Worm (Caenorhabditis elegans): ENCODE results near the gene lst-5.

lst-5 gene

DNA sequence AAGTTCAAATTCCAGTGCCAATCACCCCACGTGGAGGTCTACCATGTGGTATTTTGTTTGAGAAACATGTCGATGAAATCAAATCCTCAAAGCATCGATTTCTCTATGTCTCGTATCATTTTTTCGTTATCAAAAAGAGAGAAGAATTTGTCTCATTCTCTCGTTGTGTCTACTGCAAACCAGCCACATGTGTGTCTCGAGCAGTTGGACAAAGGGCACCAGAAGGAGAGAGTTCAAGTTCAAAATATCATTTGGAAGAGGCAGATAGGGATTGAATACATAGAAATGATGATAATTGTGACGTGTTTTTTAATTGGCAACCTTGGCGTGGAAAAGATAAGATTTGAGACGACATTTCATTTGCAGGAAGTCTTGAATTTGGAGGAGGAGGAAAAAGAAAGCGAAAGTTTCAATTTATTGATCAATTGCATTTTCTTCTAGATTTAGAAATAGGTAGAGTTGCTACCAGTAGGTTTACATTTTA is 36.6 kb downstream of the lst-5 start (continued):
- TF ChIP-seq unc-62 (GFP tag; optimal IDR thresholded peaks at IDR 0.05 in 1 of 2) = peak in 1 of 2 experiments; percentile 82
- TF ChIP-seq unc-62 (tag; optimal IDR thresholded peaks at IDR 0.05) = no peak
- TF ChIP-seq daf-19 (GFP tag; conservative IDR thresholded peaks at IDR 0.05) = no peak
- no peak for TF ChIP-seq T20F7.1 (GFP tag; optimal IDR thresholded peaks at IDR 0.05)
- no peak for TF ChIP-seq madf-5 (GFP tag; IDR thresholded peaks at IDR 0.05)
- no peak for TF ChIP-seq ZK337.2 (GFP tag; IDR thresholded peaks at IDR 0.05)
- TF ChIP-seq nhr-77 (tag; optimal IDR thresholded peaks at IDR 0.05) = peak; percentile 34
- no peak for TF ChIP-seq ZK546.5 (tag; optimal IDR thresholded peaks at IDR 0.05)
- no peak for TF ChIP-seq rbr-2 (tag; optimal IDR thresholded peaks at IDR 0.05)

DNA sequence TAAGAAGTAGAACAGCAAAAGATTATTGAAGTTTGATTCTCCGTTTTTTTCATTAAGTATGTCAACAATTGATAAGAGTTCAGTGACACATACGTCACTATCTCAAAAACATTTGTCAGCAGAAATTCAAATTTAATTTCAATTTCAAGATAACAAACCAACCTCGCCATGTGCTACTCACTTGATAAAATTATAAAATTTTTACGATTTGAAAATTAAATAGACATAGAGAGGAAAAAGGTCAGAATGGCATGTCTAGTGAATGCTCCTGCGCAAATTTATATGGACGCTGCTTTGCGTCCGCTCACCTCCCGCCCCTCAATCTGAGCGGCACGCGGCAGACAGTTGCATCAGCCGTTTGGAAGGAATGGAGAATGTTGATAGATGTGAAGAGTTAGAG is 37.5 kb downstream of the lst-5 start:
- peak; percentile 96 for TF ChIP-seq php-3 (GFP tag; IDR thresholded peaks at IDR 0.05)
- TF ChIP-seq unc-62 (GFP tag; optimal IDR thresholded peaks at IDR 0.05 in 1 of 2) = peak in 1 of 2 experiments; percentile 77
- no peak for TF ChIP-seq unc-62 (tag; optimal IDR thresholded peaks at IDR 0.05)
- no peak for TF ChIP-seq rbr-2 (tag; optimal IDR thresholded peaks at IDR 0.05)
- TF ChIP-seq mdt-29 (GFP tag; IDR thresholded peaks at IDR 0.05) = no peak
- TF ChIP-seq nhr-102 (tag; optimal IDR thresholded peaks at IDR 0.05) = peak; percentile 60
- no peak for TF ChIP-seq fos-1 (tag; optimal IDR thresholded peaks at IDR 0.05)
- peak; percentile 83 for TF ChIP-seq mxl-3 (GFP tag; optimal IDR thresholded peaks at IDR 0.05)
- no peak for TF ChIP-seq vab-7 (GFP tag; IDR thresholded peaks at IDR 0.05)
- TF ChIP-seq lin-1 (GFP tag; IDR thresholded peaks at IDR 0.05) = peak; percentile 70
- peak; percentile 28 for TF ChIP-seq nhr-28 (tag; optimal IDR thresholded peaks at IDR 0.05)
- peak in 1 of 2 experiments; percentile 71 for TF ChIP-seq daf-16 (GFP tag; optimal IDR thresholded peaks at IDR 0.05)
- peak; percentile 93 for TF ChIP-seq daf-16 (tag; optimal IDR thresholded peaks at IDR 0.05)
- TF ChIP-seq nhr-11 (tag; optimal IDR thresholded peaks at IDR 0.05) = peak; percentile 29
- TF ChIP-seq zfp-3 (GFP tag; conservative IDR thresholded peaks at IDR 0.05) = peak; percentile 77
- peak; percentile 42; the same call in 1 of the 2 replicates for TF ChIP-seq ceh-20 (GFP tag; IDR thresholded peaks at IDR 0.05)
- TF ChIP-seq nhr-76 (tag; optimal IDR thresholded peaks at IDR 0.05) = no peak
- peak; percentile 91 for TF ChIP-seq pqm-1 (tag; optimal IDR thresholded peaks at IDR 0.05)
- peak; percentile 58 for TF ChIP-seq pha-4 (GFP tag; IDR thresholded peaks at IDR 0.05)
- no peak for TF ChIP-seq pha-4 (tag; optimal IDR thresholded peaks at IDR 0.05)
- TF ChIP-seq tra-1 (GFP tag; IDR thresholded peaks at IDR 0.05) = peak; percentile 87
- TF ChIP-seq lin-29 (GFP tag; IDR thresholded peaks at IDR 0.05) = no peak
- peak; percentile 77 for TF ChIP-seq nhr-41 (GFP tag; IDR thresholded peaks at IDR 0.05)
- no peak for TF ChIP-seq zip-11 (GFP tag; IDR thresholded peaks at IDR 0.05)
- peak; percentile 98 for TF ChIP-seq dmd-6 (GFP tag; IDR thresholded peaks at IDR 0.05)
- peak; percentile 57 for TF ChIP-seq T20F7.1 (GFP tag; optimal IDR thresholded peaks at IDR 0.05)
- TF ChIP-seq zip-2 (tag; optimal IDR thresholded peaks at IDR 0.05) = peak; percentile 14
- TF ChIP-seq hlh-30 (tag; optimal IDR thresholded peaks at IDR 0.05; ENCODE audit: insufficient read depth) = peak; percentile 46
- TF ChIP-seq hlh-11 (tag; optimal IDR thresholded peaks at IDR 0.05) = peak; percentile 92
- TF ChIP-seq madf-9 (GFP tag; conservative IDR thresholded peaks at IDR 0.05) = 0 out of 2 replicates have a peak, but pooled peaks have one; percentile 28
- peak; percentile 84 for TF ChIP-seq dve-1 (tag; optimal IDR thresholded peaks at IDR 0.05; ENCODE audit: insufficient read depth)
- TF ChIP-seq nhr-48 (tag; optimal IDR thresholded peaks at IDR 0.05) = peak; percentile 85
- peak in 1 of 2 experiments; percentile 68 for TF ChIP-seq mdl-1 (tag; optimal IDR thresholded peaks at IDR 0.05)
- TF ChIP-seq nhr-77 (tag; optimal IDR thresholded peaks at IDR 0.05) = peak; percentile 68
- no peak for TF ChIP-seq saeg-2 (GFP tag; IDR thresholded peaks at IDR 0.05)
- TF ChIP-seq skn-1 (tag; optimal IDR thresholded peaks at IDR 0.05) = no peak
- TF ChIP-seq F44E2.7 (GFP tag; IDR thresholded peaks at IDR 0.05) = no peak

All from whole organism, L4 larva.